Worm (Caenorhabditis elegans): ENCODE measurements around the gene ncs-7.

Gene ncs-7

DNA sequence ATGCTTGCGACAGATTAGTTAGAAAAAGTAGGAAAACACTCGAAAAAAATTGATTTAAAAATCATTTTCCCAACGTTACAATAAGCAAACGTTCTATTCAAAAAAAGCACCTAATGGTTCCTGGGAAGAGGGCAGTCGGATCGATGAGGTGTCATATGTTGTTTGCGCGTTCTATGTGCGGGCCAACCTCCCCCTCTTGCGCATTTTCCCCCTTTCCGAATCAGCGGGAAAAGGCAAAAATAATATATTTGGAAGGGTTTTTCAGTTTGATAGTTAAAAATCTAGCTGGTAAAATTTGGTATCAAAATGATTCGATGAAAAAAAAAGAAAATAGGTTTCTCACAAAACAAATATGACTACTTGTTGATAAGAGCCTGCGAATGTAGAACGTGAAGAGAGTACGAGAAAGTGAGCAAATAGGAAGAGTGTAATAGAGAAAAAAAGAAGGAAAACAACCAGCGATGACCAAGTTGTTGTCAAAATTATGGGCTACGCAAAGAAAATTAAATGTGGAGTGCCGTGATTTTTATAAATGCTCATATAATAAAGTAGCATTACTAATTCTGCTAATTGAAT, 3.9 kb upstream of the ncs-7 start (continued):
- TF ChIP-seq unc-86 (tag; optimal IDR thresholded peaks at IDR 0.05), result peak; percentile 61
- peak in 2 of 3 experiments; percentile 24 to 66 for TF ChIP-seq ceh-82 (tag; optimal IDR thresholded peaks at IDR 0.05)
- TF ChIP-seq dpl-1 (GFP tag; optimal IDR thresholded peaks at IDR 0.05), result peak; percentile 34 to 81 (median 59)
- TF ChIP-seq swsn-7 (tag; optimal IDR thresholded peaks at IDR 0.05), result peak; percentile 53
- TF ChIP-seq tbx-2 (tag; optimal IDR thresholded peaks at IDR 0.05), result peak; percentile 53
- peak; percentile 70 for TF ChIP-seq nhr-47 (tag; optimal IDR thresholded peaks at IDR 0.05)
- peak; percentile 79 for TF ChIP-seq snu-23 (GFP tag; optimal IDR thresholded peaks at IDR 0.05)
- TF ChIP-seq snpc-4 (tag; optimal IDR thresholded peaks at IDR 0.05), result no peak
- TF ChIP-seq nhr-71 (tag; optimal IDR thresholded peaks at IDR 0.05), result peak; percentile 80
- TF ChIP-seq lin-15B (tag; optimal IDR thresholded peaks at IDR 0.05), result no peak
- TF ChIP-seq ztf-11 (tag; optimal IDR thresholded peaks at IDR 0.05), result no peak
- TF ChIP-seq F16B12.6 (tag; optimal IDR thresholded peaks at IDR 0.05), result no peak
- peak; percentile 24 for TF ChIP-seq egl-13 (tag; optimal IDR thresholded peaks at IDR 0.05)
- peak; percentile 76 to 78 for TF ChIP-seq efl-1 (optimal IDR thresholded peaks at IDR 0.05)
- peak; percentile 62 to 93 for TF ChIP-seq efl-1 (GFP tag; optimal IDR thresholded peaks at IDR 0.05 in 1 of 2)
- TF ChIP-seq Y116A8C.19 (tag; optimal IDR thresholded peaks at IDR 0.05; ENCODE audit: borderline replicate concordance), result no peak
- TF ChIP-seq isw-1 (GFP tag; IDR thresholded peaks at IDR 0.05), result peak; percentile 12; the same call in 1 of the 2 replicates
- no peak for TF ChIP-seq ama-1 (optimal IDR thresholded peaks at IDR 0.05)
- no peak for TF ChIP-seq tlp-1 (tag; optimal IDR thresholded peaks at IDR 0.05)
- TF ChIP-seq nhr-20 (tag; optimal IDR thresholded peaks at IDR 0.05), result peak; percentile 73
- TF ChIP-seq sup-37 (GFP tag; optimal IDR thresholded peaks at IDR 0.05), result no peak
- TF ChIP-seq nhr-237 (tag; optimal IDR thresholded peaks at IDR 0.05), result no peak
- TF ChIP-seq lin-13 (GFP tag; optimal IDR thresholded peaks at IDR 0.05), result peak; percentile 57
- no peak for TF ChIP-seq sptf-1 (tag; optimal IDR thresholded peaks at IDR 0.05)

DNA sequence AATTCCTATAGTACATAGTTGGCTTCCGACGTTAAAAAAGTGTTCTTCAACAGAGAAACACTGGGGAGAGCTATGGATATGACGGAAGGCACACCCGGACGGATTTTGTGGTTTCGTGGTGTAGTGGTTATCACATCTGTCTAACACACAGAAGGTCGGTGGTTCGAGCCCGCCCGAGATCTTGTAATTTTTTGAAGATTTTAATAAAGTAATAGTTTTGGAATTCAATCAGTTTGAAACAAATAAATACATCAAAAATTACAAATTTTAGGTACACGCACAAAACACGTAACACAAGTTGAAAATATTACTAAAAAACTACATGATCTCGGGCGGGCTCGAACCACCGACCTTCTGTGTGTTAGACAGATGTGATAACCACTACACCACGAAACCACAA, 3.2 kb upstream of the ncs-7 start:
- TF ChIP-seq nhr-47 (tag; optimal IDR thresholded peaks at IDR 0.05), result peak; percentile 39
- TF ChIP-seq rnt-1 (tag; optimal IDR thresholded peaks at IDR 0.05), result peak; percentile 54
- no peak for TF ChIP-seq C34B4.2 (tag; optimal IDR thresholded peaks at IDR 0.05)
- TF ChIP-seq lin-13 (GFP tag; optimal IDR thresholded peaks at IDR 0.05), result peak; percentile 4
- TF ChIP-seq lir-3 (tag; optimal IDR thresholded peaks at IDR 0.05; ENCODE audit: poor library complexity), result no peak
- TF ChIP-seq nhr-84 (tag; optimal IDR thresholded peaks at IDR 0.05), result no peak
- TF ChIP-seq fkh-10 (GFP tag; optimal IDR thresholded peaks at IDR 0.05), result no peak
- TF ChIP-seq nhr-71 (tag; optimal IDR thresholded peaks at IDR 0.05), result peak; percentile 30
- peak; percentile 57 for TF ChIP-seq nhr-19 (GFP tag; conservative IDR thresholded peaks at IDR 0.05)
- no peak for TF ChIP-seq elt-3 (tag; optimal IDR thresholded peaks at IDR 0.05)
- no peak for TF ChIP-seq dpl-1 (GFP tag; optimal IDR thresholded peaks at IDR 0.05)
- peak; percentile 3 for TF ChIP-seq nhr-20 (tag; optimal IDR thresholded peaks at IDR 0.05)
- TF ChIP-seq unc-62 (GFP tag; optimal IDR thresholded peaks at IDR 0.05), result no peak
- no peak for TF ChIP-seq swsn-7 (tag; optimal IDR thresholded peaks at IDR 0.05)
- no peak for TF ChIP-seq ceh-63 (GFP tag; optimal IDR thresholded peaks at IDR 0.05)
- TF ChIP-seq nhr-12 (tag; optimal IDR thresholded peaks at IDR 0.05), result no peak
- no peak for TF ChIP-seq sptf-1 (tag; optimal IDR thresholded peaks at IDR 0.05)
- no peak for TF ChIP-seq snpc-4 (tag; optimal IDR thresholded peaks at IDR 0.05)
- peak; percentile 29 for TF ChIP-seq snu-23 (GFP tag; optimal IDR thresholded peaks at IDR 0.05)
- 0 out of 2 replicates have a peak, but pooled peaks have one; percentile 11 for TF ChIP-seq grh-1 (GFP tag; IDR thresholded peaks at IDR 0.05)
- TF ChIP-seq dsc-1 (tag; optimal IDR thresholded peaks at IDR 0.05), result peak; percentile 64
- TF ChIP-seq nhr-237 (tag; optimal IDR thresholded peaks at IDR 0.05), result no peak
- TF ChIP-seq alr-1 (tag; optimal IDR thresholded peaks at IDR 0.05; ENCODE audit: borderline replicate concordance), result no peak
- TF ChIP-seq aly-2 (tag; optimal IDR thresholded peaks at IDR 0.05), result no peak
- TF ChIP-seq mab-9 (GFP tag; IDR thresholded peaks at IDR 0.05), result no peak
- no peak for TF ChIP-seq mef-2 (tag; optimal IDR thresholded peaks at IDR 0.05)
- no peak for TF ChIP-seq ama-1 (optimal IDR thresholded peaks at IDR 0.05)
- no peak for TF ChIP-seq C04F5.9 (tag; optimal IDR thresholded peaks at IDR 0.05)
- no peak for TF ChIP-seq pag-3 (tag; optimal IDR thresholded peaks at IDR 0.05; ENCODE audit: borderline replicate concordance, insufficient read depth)
- no peak for TF ChIP-seq efl-1 (optimal IDR thresholded peaks at IDR 0.05)
- no peak for TF ChIP-seq efl-1 (GFP tag; optimal IDR thresholded peaks at IDR 0.05 in 1 of 2)
- TF ChIP-seq ztf-4 (tag; optimal IDR thresholded peaks at IDR 0.05), result no peak
- no peak for TF ChIP-seq nhr-77 (tag; optimal IDR thresholded peaks at IDR 0.05)
- TF ChIP-seq unc-86 (tag; optimal IDR thresholded peaks at IDR 0.05), result no peak
- TF ChIP-seq nhr-85 (tag), result no peak
- TF ChIP-seq ceh-90 (tag; optimal IDR thresholded peaks at IDR 0.05), result no peak
- TF ChIP-seq lin-14 (GFP tag; optimal IDR thresholded peaks at IDR 0.05), result peak; percentile 1
- TF ChIP-seq unc-30 (tag; optimal IDR thresholded peaks at IDR 0.05), result no peak

All from whole organism, L1 larva.